Worm (Caenorhabditis elegans): ENCODE measurements around the gene F28A12.3.
A peak's percentile ranks its signal among the peaks of the same experiment; 100 is the strongest.

F28A12.3 gene

ce11 chrV:8609776-8610529, 31.2 kb downstream of the F28A12.3 start (continued):
- TF ChIP-seq hrde-1 (tag; optimal IDR thresholded peaks at IDR 0.05; ENCODE audit: borderline replicate concordance) (no peak), B0336.3 (GFP tag; IDR thresholded peaks at IDR 0.05) (no peak), mes-4 (tag; optimal IDR thresholded peaks at IDR 0.05) (no peak), aptf-2 (GFP tag; conservative IDR thresholded peaks at IDR 0.05) (no peak), ztf-26 (tag; optimal IDR thresholded peaks at IDR 0.05) (no peak), F57A8.1 (GFP tag; optimal IDR thresholded peaks at IDR 0.05) (no peak), aptf-3 (GFP tag; IDR thresholded peaks at IDR 0.05) (0 out of 2 replicates have a peak, but pooled peaks have one; percentile 7), pha-4 (tag; optimal IDR thresholded peaks at IDR 0.05) (no peak), nhr-80 (tag; optimal IDR thresholded peaks at IDR 0.05) (no peak), ztf-18 (tag; optimal IDR thresholded peaks at IDR 0.05) (no peak), F33H1.4 (GFP tag; IDR thresholded peaks at IDR 0.05) (no peak), dox-1 (GFP tag; IDR thresholded peaks at IDR 0.05) (no peak), lsl-1 (GFP tag; optimal IDR thresholded peaks at IDR 0.05) (no peak), attf-3 (GFP tag; conservative IDR thresholded peaks at IDR 0.05) (no peak), let-526 (GFP tag; IDR thresholded peaks at IDR 0.05) (no peak), tlf-1 (GFP tag; optimal IDR thresholded peaks at IDR 0.05) (no peak), ceh-79 (tag; optimal IDR thresholded peaks at IDR 0.05) (no peak), cebp-1 (GFP tag; IDR thresholded peaks at IDR 0.05) (no peak), cebp-1 (tag; optimal IDR thresholded peaks at IDR 0.05) (peak; percentile 36), nfya-1 (tag; optimal IDR thresholded peaks at IDR 0.05; ENCODE audit: borderline replicate concordance, insufficient read depth) (no peak), ztf-6 (GFP tag; IDR thresholded peaks at IDR 0.05) (no peak), cebp-2 (GFP tag; IDR thresholded peaks at IDR 0.05) (no peak), tbx-9 (tag; optimal IDR thresholded peaks at IDR 0.05; ENCODE audit: borderline replicate concordance) (no peak), pbrm-1 (GFP tag; IDR thresholded peaks at IDR 0.05) (no peak), rec-8 (tag; optimal IDR thresholded peaks at IDR 0.05) (no peak), nhr-179 (tag; optimal IDR thresholded peaks at IDR 0.05) (no peak), C17E4.6 (GFP tag; IDR thresholded peaks at IDR 0.05) (no peak), F57C9.4 (tag; optimal IDR thresholded peaks at IDR 0.05) (no peak), ceh-40 (GFP tag; IDR thresholded peaks at IDR 0.05) (no peak), F39B2.1 (GFP tag; IDR thresholded peaks at IDR 0.05) (no peak), F55B11.4 (tag; optimal IDR thresholded peaks at IDR 0.05; ENCODE audit: borderline replicate concordance, insufficient read depth) (no peak), sdz-38 (tag; optimal IDR thresholded peaks at IDR 0.05) (no peak), rpc-1 (optimal IDR thresholded peaks at IDR 0.05) (no peak), rpc-1 (tag; optimal IDR thresholded peaks at IDR 0.05) (no peak), unc-130 (GFP tag; optimal IDR thresholded peaks at IDR 0.05) (no peak), nhr-27 (tag; optimal IDR thresholded peaks at IDR 0.05) (no peak), xnd-1 (tag; optimal IDR thresholded peaks at IDR 0.05) (no peak), tbp1 (GFP tag; optimal IDR thresholded peaks at IDR 0.05) (no peak), zim-3 (tag; optimal IDR thresholded peaks at IDR 0.05) (no peak), lsy-27 (tag; optimal IDR thresholded peaks at IDR 0.05; ENCODE audit: borderline replicate concordance, insufficient read depth) (no peak), lin-26 (GFP tag; IDR thresholded peaks at IDR 0.05) (peak; percentile 66; the same call in 1 of the 2 replicates), repo-1 (tag; optimal IDR thresholded peaks at IDR 0.05) (peak; percentile 31), T07F8.4 (tag; optimal IDR thresholded peaks at IDR 0.05) (no peak), lin-40 (tag; optimal IDR thresholded peaks at IDR 0.05) (no peak)
